Fruit fly (Drosophila melanogaster) whole organism, pupa: ENCODE measurements around the gene Mcm6.
A peak's percentile ranks its signal among the peaks of the same experiment; 100 is the strongest.

Experiments used
- CG10348 ChIP-seq: fragments of 200-800 bp; sonication (Bioruptor generic); IDR thresholded peaks from 2 replicates; pipeline ENCODE4 v1.3.6; 2022; ENCODE audit warnings: missing biosample characterization, missing genetic modification characterization
- CG12605 ChIP-seq: fragments of 200-800 bp; sonication (Bioruptor generic); IDR thresholded peaks from 2 replicates; pipeline ENCODE4 v1.3.6; 2022; ENCODE audit warnings: missing biosample characterization, missing genetic modification characterization
- CG13204 ChIP-seq: fragments of 200-800 bp; sonication (Bioruptor generic); optimal IDR thresholded peaks from 2 replicates; lab custom pipeline; 2018; ENCODE audit warnings: missing biosample characterization, mild to moderate bottlenecking, missing genetic modification characterization, moderate library complexity
- CG14655 ChIP-seq: fragments of 200-800 bp; sonication (Bioruptor generic); optimal IDR thresholded peaks from 3 replicates; lab custom pipeline; 2017; ENCODE audit warnings: mild to moderate bottlenecking, missing biosample characterization, missing genetic modification reagents, missing genetic modification characterization
- CG4496 ChIP-seq: fragments of 200-800 bp; sonication (Bioruptor generic); IDR thresholded peaks from 3 replicates; pipeline ENCODE4 v1.3.6; 2022; ENCODE audit warnings: missing biosample characterization, missing genetic modification characterization
- EcR ChIP-seq: fragments of 200-800 bp; sonication (Bioruptor generic); optimal IDR thresholded peaks from 3 replicates; lab custom pipeline; 2019; ENCODE audit warnings: missing biosample characterization, missing genetic modification characterization, mild to moderate bottlenecking, moderate library complexity, missing genetic modification reagents
- Ets98B ChIP-seq: fragments of 200-800 bp; sonication (Bioruptor generic); IDR thresholded peaks from 2 replicates; pipeline ENCODE4 v1.3.6; 2022; ENCODE audit warnings: missing biosample characterization, missing genetic modification characterization
- Pif1A ChIP-seq: fragments of 200-800 bp; sonication (Bioruptor generic); optimal IDR thresholded peaks from 3 replicates; lab custom pipeline; 2016; ENCODE audit warnings: missing biosample characterization, missing genetic modification characterization

DNA sequence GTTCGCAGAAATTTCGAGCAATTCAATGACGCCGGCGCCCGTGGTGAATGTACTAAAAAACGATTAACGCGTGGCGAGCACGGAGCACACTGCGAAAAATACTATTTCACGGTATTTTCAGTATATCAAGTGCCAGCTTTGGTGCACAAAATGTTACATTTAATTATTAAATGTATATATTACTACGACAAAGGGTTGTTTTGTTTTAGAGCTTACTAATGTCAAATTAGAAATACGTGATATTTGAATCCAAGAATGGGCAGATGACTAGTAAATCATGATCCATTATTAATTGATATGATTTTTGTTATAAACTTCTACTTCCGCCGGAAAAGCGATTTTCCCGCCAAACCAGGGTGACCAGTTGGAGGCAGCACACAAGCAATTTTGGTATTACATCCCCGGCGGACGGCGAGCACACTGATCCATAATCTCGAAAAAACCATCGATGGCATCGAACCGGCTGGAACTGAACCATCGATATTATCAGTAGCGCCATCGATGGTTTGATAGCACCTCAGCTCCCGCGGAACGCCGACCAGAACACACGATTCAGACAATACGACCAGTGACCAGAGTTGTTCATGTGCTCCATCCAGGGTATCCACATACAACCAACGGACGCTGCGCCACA lies 19.9 kb upstream of the Mcm6 start, which contains the start of the genes CG3226 and Cdc7:
- TF ChIP-seq CG10348 (GFP tag; lab: Robert Waterston, UW) (no peak), Pif1A (peak; percentile 47), CG4496 (peak; percentile 62; the same call in 2 of the 3 replicates), EcR (GFP tag; lab: Kevin White, UChicago) (no peak), CG12605 (no peak), Ets98B (GFP tag; lab: Robert Waterston, UW) (0 out of 2 replicates have a peak, but pooled peaks have one; percentile 33), CG14655 (GFP tag; lab: Kevin White, UChicago) (peak; percentile 33), CG13204 (GFP tag; lab: Kevin White, UChicago) (peak; percentile 21)
